Fruit fly (Drosophila melanogaster) whole organism, embryonic: ENCODE measurements around the gene CG17190.

Source experiments
- Atf3 ChIP-seq: fragments of 200-800 bp; sonication (Bioruptor generic); optimal IDR thresholded peaks from 3 replicates; lab custom pipeline; 2016; ENCODE audit warnings: missing biosample characterization, missing genetic modification characterization
- Awh ChIP-seq: fragments of 200-800 bp; sonication (Bioruptor generic); IDR thresholded peaks from 2 replicates; pipeline ENCODE4, ENCODE4 v1.3.6; 2022; ENCODE audit warnings: missing biosample characterization, missing genetic modification characterization
- CG10321 ChIP-seq: fragments of 200-800 bp; sonication (Bioruptor generic); IDR thresholded peaks from 2 replicates; pipeline ENCODE4 v1.3.6; 2022; ENCODE audit warnings: missing biosample characterization, missing genetic modification characterization
- CG10979 ChIP-seq: fragments of 200-800 bp; sonication (Bioruptor generic); optimal IDR thresholded peaks from 2 replicates; lab custom pipeline; 2018; ENCODE audit warnings: missing biosample characterization, mild to moderate bottlenecking, missing genetic modification characterization, moderate library complexity
- CG11093 ChIP-seq: fragments of 200-800 bp; sonication (Bioruptor generic); IDR thresholded peaks from 3 replicates; pipeline ENCODE4 v1.3.6; 2022; ENCODE audit warnings: missing biosample characterization, missing genetic modification characterization
- CG11723 ChIP-seq: fragments of 200-800 bp; sonication (Bioruptor generic); optimal IDR thresholded peaks from 2 replicates; lab custom pipeline; 2017; ENCODE audit warnings: missing biosample characterization, mild to moderate bottlenecking, missing genetic modification characterization
- CG13624 ChIP-seq: fragments of 200-800 bp; sonication (Bioruptor generic); optimal IDR thresholded peaks from 2 replicates; lab custom pipeline; 2016; ENCODE audit warnings: missing biosample characterization, missing genetic modification characterization
- CG13775 ChIP-seq: fragments of 200-800 bp; sonication (Bioruptor generic); optimal IDR thresholded peaks from 3 replicates; lab custom pipeline; 2017; ENCODE audit warnings: missing biosample characterization, mild to moderate bottlenecking, missing genetic modification characterization
- CG1603 ChIP-seq: fragments of 200-800 bp; sonication (Bioruptor generic); optimal IDR thresholded peaks from 2 replicates; lab custom pipeline; 2019; ENCODE audit warnings: missing biosample characterization, mild to moderate bottlenecking, missing genetic modification characterization, moderate library complexity
- CG18764 ChIP-seq: fragments of 200-800 bp; sonication (Bioruptor generic); optimal IDR thresholded peaks from 3 replicates; lab custom pipeline; 2016; ENCODE audit warnings: missing biosample characterization, missing genetic modification characterization
- CG32772 ChIP-seq: fragments of 200-800 bp; sonication (Bioruptor generic); IDR thresholded peaks from 2 replicates; pipeline ENCODE4 v1.3.6; 2022; ENCODE audit warnings: missing biosample characterization, missing genetic modification characterization
- CG3281 ChIP-seq: fragments of 200-800 bp; sonication (Bioruptor generic); optimal IDR thresholded peaks from 3 replicates; lab custom pipeline; 2017; ENCODE audit warnings: missing biosample characterization, mild to moderate bottlenecking, missing genetic modification characterization
- CG33213 ChIP-seq: fragments of 200-800 bp; sonication (Bioruptor generic); optimal IDR thresholded peaks from 3 replicates; lab custom pipeline; 2016; ENCODE audit warnings: missing biosample characterization, missing genetic modification characterization
- CG33557 ChIP-seq: fragments of 200-800 bp; sonication (Bioruptor generic); optimal IDR thresholded peaks from 2 replicates; lab custom pipeline; 2019; ENCODE audit warnings: missing biosample characterization, mild to moderate bottlenecking, missing genetic modification characterization, moderate library complexity
- CG34376 ChIP-seq: fragments of 200-800 bp; sonication (Bioruptor generic); optimal IDR thresholded peaks from 2 replicates; lab custom pipeline; 2018; ENCODE audit warnings: missing biosample characterization, mild to moderate bottlenecking, missing genetic modification characterization
- CG4404 ChIP-seq: fragments of 200-800 bp; sonication (Bioruptor generic); IDR thresholded peaks from 2 replicates; pipeline ENCODE4 v1.3.6; 2022; ENCODE audit warnings: missing biosample characterization, missing genetic modification characterization
- CG8478 ChIP-seq: fragments of >200 bp; optimal IDR thresholded peaks from 2 replicates; lab custom pipeline; 2018
- CG9609 ChIP-seq: fragments of 200-800 bp; sonication (Bioruptor generic); optimal IDR thresholded peaks from 3 replicates; lab custom pipeline; 2016; ENCODE audit warnings: missing biosample characterization, missing genetic modification characterization
- CTCF ChIP-seq: fragments of 200-800 bp; sonication (Bioruptor generic); optimal IDR thresholded peaks from 2 replicates; lab custom pipeline; 2017; ENCODE audit warnings: missing biosample characterization, mild to moderate bottlenecking, missing genetic modification characterization, moderate library complexity
- Camta ChIP-seq: fragments of 200-800 bp; sonication (Bioruptor generic); optimal IDR thresholded peaks from 2 replicates; lab custom pipeline; 2016; ENCODE audit warnings: missing biosample characterization, missing genetic modification characterization
- Dbx ChIP-seq: fragments of 200-800 bp; sonication (Bioruptor generic); IDR thresholded peaks from 3 replicates; pipeline ENCODE4 v1.3.6; 2022; ENCODE audit warnings: missing biosample characterization, missing genetic modification characterization
- Deaf1 ChIP-seq: fragments of 200-800 bp; optimal IDR thresholded peaks from 3 replicates; lab custom pipeline; 2019; ENCODE audit warnings: missing biosample characterization, mild to moderate bottlenecking, missing genetic modification characterization, moderate library complexity
- ERR ChIP-seq: fragments of 200-800 bp; sonication (Bioruptor generic); optimal IDR thresholded peaks from 2 replicates; lab custom pipeline; 2016; ENCODE audit warnings: missing biosample characterization, missing genetic modification characterization
- Elba2 ChIP-seq: fragments of 200-800 bp; sonication (Bioruptor generic); optimal IDR thresholded peaks from 3 replicates; lab custom pipeline; 2016; ENCODE audit warnings: missing biosample characterization, missing genetic modification characterization
- Jarid2 ChIP-seq: fragments of 200-800 bp; sonication (Bioruptor generic); optimal IDR thresholded peaks from 3 replicates; lab custom pipeline; 2017; ENCODE audit warnings: mild to moderate bottlenecking, missing biosample characterization, missing genetic modification reagents, missing genetic modification characterization
- MBD-R2 ChIP-seq: fragments of 200-800 bp; sonication (Bioruptor generic); IDR thresholded peaks from 2 replicates; pipeline ENCODE4 v1.3.6; 2022; ENCODE audit warnings: missing biosample characterization, missing genetic modification characterization
- Mad ChIP-seq: fragments of 200-800 bp; sonication (Bioruptor generic); optimal IDR thresholded peaks from 2 replicates; lab custom pipeline; 2016; ENCODE audit warnings: missing biosample characterization, missing genetic modification characterization
- Myb ChIP-seq: fragments of 200-800 bp; sonication (Bioruptor generic); optimal IDR thresholded peaks from 2 replicates; lab custom pipeline; 2016; ENCODE audit warnings: missing biosample characterization, missing genetic modification characterization
- NK7.1 ChIP-seq: fragments of 200-800 bp; sonication (Bioruptor generic); optimal IDR thresholded peaks from 3 replicates; lab custom pipeline; 2016; ENCODE audit warnings: missing biosample characterization, missing genetic modification characterization
- Oaz ChIP-seq: fragments of 200-800 bp; sonication (Bioruptor generic); IDR thresholded peaks from 2 replicates; pipeline ENCODE4 v1.3.6; 2022; ENCODE audit warnings: missing biosample characterization, missing genetic modification characterization
- TFAM ChIP-seq: fragments of 200-800 bp; sonication (Bioruptor generic); optimal IDR thresholded peaks from 2 replicates; lab custom pipeline; 2017; ENCODE audit warnings: missing biosample characterization, missing genetic modification characterization, inconsistent platforms
- Xrp1 ChIP-seq: fragments of 200-800 bp; sonication (Bioruptor generic); IDR thresholded peaks from 2 replicates; pipeline ENCODE4 v1.3.6; 2022; ENCODE audit warnings: missing biosample characterization, missing genetic modification characterization
- ac ChIP-seq: fragments of 200-800 bp; sonication (Bioruptor generic); optimal IDR thresholded peaks from 3 replicates; lab custom pipeline; 2017; ENCODE audit warnings: missing biosample characterization, mild to moderate bottlenecking, missing genetic modification characterization
- bcd ChIP-seq: fragments of 200-800 bp; sonication (Bioruptor generic); optimal IDR thresholded peaks from 2 replicates; lab custom pipeline; 2017; ENCODE audit warnings: missing biosample characterization, mild to moderate bottlenecking, missing genetic modification characterization
- br ChIP-seq: fragments of >200 bp; optimal IDR thresholded peaks from 2 replicates; lab custom pipeline; 2017
- cas ChIP-seq: fragments of 200-800 bp; sonication (Bioruptor generic); IDR thresholded peaks from 2 replicates; pipeline ENCODE4 v1.3.6; 2022; ENCODE audit warnings: missing biosample characterization, missing genetic modification characterization
- chif ChIP-seq, 2 experiments: fragments of 200-800 bp; sonication (Bioruptor generic); optimal IDR thresholded peaks; 3 replicates each; lab custom pipeline; 2016; ENCODE audit warnings: missing biosample characterization in 2 of 2, missing genetic modification characterization in 2 of 2
- corto ChIP-seq: fragments of 200-800 bp; sonication (Bioruptor generic); optimal IDR thresholded peaks from 2 replicates; lab custom pipeline; 2016; ENCODE audit warnings: missing biosample characterization, mild to moderate bottlenecking, missing genetic modification characterization, moderate library complexity
- danr ChIP-seq: fragments of 200-800 bp; sonication (Bioruptor generic); IDR thresholded peaks from 2 replicates; pipeline ENCODE4 v1.3.6; 2022; ENCODE audit warnings: missing biosample characterization, missing genetic modification characterization
- disco-r ChIP-seq: fragments of 200-800 bp; sonication (Bioruptor generic); optimal IDR thresholded peaks from 2 replicates; lab custom pipeline; 2016; ENCODE audit warnings: missing biosample characterization, missing genetic modification characterization
- fd3F ChIP-seq: fragments of 200-800 bp; sonication (Bioruptor generic); optimal IDR thresholded peaks from 2 replicates; lab custom pipeline; 2018; ENCODE audit warnings: missing biosample characterization, mild to moderate bottlenecking, missing genetic modification characterization, moderate library complexity
- hb ChIP-seq: fragments of 200-800 bp; sonication (Bioruptor generic); IDR thresholded peaks from 3 replicates; pipeline ENCODE4 v1.3.6; 2022; ENCODE audit warnings: missing biosample characterization, missing genetic modification characterization; ENCODE audit not compliant: partially characterized antibody
- kay ChIP-seq: fragments of 200-800 bp; sonication (Bioruptor generic); optimal IDR thresholded peaks from 2 replicates; lab custom pipeline; 2016; ENCODE audit warnings: missing biosample characterization, missing genetic modification characterization
- lbe ChIP-seq: fragments of 200-800 bp; sonication (Bioruptor generic); optimal IDR thresholded peaks from 2 replicates; lab custom pipeline; 2016; ENCODE audit warnings: missing biosample characterization, mild to moderate bottlenecking, missing genetic modification characterization
- oc ChIP-seq: fragments of 200-800 bp; sonication (Bioruptor generic); optimal IDR thresholded peaks from 2 replicates; lab custom pipeline; 2018; ENCODE audit warnings: missing biosample characterization, mild to moderate bottlenecking, missing genetic modification characterization, moderate library complexity
- pita ChIP-seq: fragments of 200-800 bp; sonication (Bioruptor generic); optimal IDR thresholded peaks from 2 replicates; lab custom pipeline; 2017; ENCODE audit warnings: missing biosample characterization, mild to moderate bottlenecking, missing genetic modification characterization
- rib ChIP-seq: fragments of 200-800 bp; sonication (Bioruptor generic); IDR thresholded peaks from 2 replicates; pipeline ENCODE4 v1.3.6; 2022; ENCODE audit warnings: missing biosample characterization, missing genetic modification characterization
- sqz ChIP-seq: fragments of 200-800 bp; sonication (Bioruptor generic); optimal IDR thresholded peaks from 3 replicates; lab custom pipeline; 2018; ENCODE audit warnings: missing biosample characterization, mild to moderate bottlenecking, missing genetic modification characterization
- tap ChIP-seq: fragments of 200-800 bp; optimal IDR thresholded peaks from 3 replicates; lab custom pipeline; 2019; ENCODE audit warnings: missing biosample characterization, mild to moderate bottlenecking, missing genetic modification characterization, moderate library complexity
- tna ChIP-seq: fragments of 200-800 bp; sonication (Bioruptor generic); IDR thresholded peaks from 2 replicates; pipeline ENCODE4 v1.3.6; 2022; ENCODE audit warnings: missing biosample characterization, missing genetic modification characterization; ENCODE audit not compliant: partially characterized antibody
- wek ChIP-seq: fragments of 200-800 bp; sonication (Bioruptor generic); optimal IDR thresholded peaks from 3 replicates; lab custom pipeline; 2018; ENCODE audit warnings: missing biosample characterization, mild to moderate bottlenecking, missing genetic modification characterization, moderate library complexity

The CG17190 gene

DNA sequence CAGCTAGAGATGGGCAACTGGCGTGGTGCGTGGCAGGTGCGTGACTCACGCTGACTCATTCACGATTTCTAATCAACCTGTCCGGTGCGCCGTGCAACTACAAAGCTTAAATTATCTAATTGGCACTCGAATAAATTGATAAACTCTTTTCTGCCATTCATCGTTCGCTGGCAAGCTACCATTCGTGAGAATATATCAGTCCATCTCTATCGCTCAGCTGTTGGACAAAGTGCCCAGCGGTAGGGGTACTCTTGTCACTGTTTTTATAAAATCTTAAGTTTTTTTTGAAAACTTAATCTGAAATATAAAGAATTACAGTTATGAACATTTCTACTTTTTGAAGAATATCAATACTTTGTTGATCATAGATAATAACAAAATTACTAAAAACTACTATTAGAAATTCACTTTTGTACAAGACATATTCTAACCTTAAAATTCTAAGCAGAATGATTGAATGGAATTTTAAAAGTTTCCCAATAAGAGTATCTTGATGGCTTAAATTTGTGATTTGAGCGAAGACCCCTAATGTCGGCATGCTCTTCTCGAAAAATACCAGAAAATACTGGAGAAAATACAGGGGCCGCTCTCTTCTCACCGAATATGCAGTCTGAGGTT lies 8.0 kb upstream of the CG17190 start, which contains the start of the genes PIG-L and psidin (continued):
- TF ChIP-seq Awh (GFP tag; lab: Robert Waterston, UW) = 0 out of 2 replicates have a peak, but pooled peaks have one; percentile 21
- TF ChIP-seq fd3F (GFP tag; lab: Kevin White, UChicago) = peak; percentile 80
- TF ChIP-seq CG13624 (GFP tag; lab: Kevin White, UChicago) = peak; percentile 81
- TF ChIP-seq CG4404 (GFP tag; lab: Robert Waterston, UW) = peak; percentile 64
- TF ChIP-seq CG9609 = peak; percentile 79
- TF ChIP-seq CG18764 (GFP tag; lab: Kevin White, UChicago) = peak; percentile 68
- TF ChIP-seq Xrp1 = peak; percentile 53; the same call in 1 of the 2 replicates
- peak; percentile 74 to 86 for TF ChIP-seq chif (GFP tag; optimal IDR thresholded peaks at IDR 0.05; lab: Kevin White, UChicago)
- TF ChIP-seq CG34376 (GFP tag; lab: Kevin White, UChicago) = peak; percentile 29
- peak; percentile 93 for TF ChIP-seq wek (GFP tag; lab: Kevin White, UChicago)
- peak; percentile 91 for TF ChIP-seq MBD-R2 (GFP tag; lab: Robert Waterston, UW)
- peak; percentile 84 for TF ChIP-seq CG33557 (GFP tag; lab: Kevin White, UChicago)
- TF ChIP-seq Camta (GFP tag; lab: Kevin White, UChicago) = peak; percentile 77
- peak; percentile 57 for TF ChIP-seq Dbx (GFP tag; lab: Robert Waterston, UW)
- peak; percentile 51 for TF ChIP-seq CG32772
- TF ChIP-seq ERR (GFP tag; lab: Kevin White, UChicago) = peak; percentile 11
- peak; percentile 71 for TF ChIP-seq bcd (GFP tag; lab: Kevin White, UChicago)
- TF ChIP-seq oc (tag; lab: Kevin White, UChicago) = no peak
- TF ChIP-seq tap (tag; lab: Kevin White, UChicago) = no peak
- TF ChIP-seq sqz (GFP tag; lab: Kevin White, UChicago) = no peak
- peak; percentile 91 for TF ChIP-seq hb (GFP tag; lab: Robert Waterston, UW)
- peak; percentile 56 for TF ChIP-seq CG11723 (GFP tag; lab: Kevin White, UChicago)
- TF ChIP-seq Elba2 = peak; percentile 88
- TF ChIP-seq Jarid2 (GFP tag; lab: Kevin White, UChicago) = no peak
- TF ChIP-seq br = no peak
- peak; percentile 56 for TF ChIP-seq CG33213 (GFP tag; lab: Kevin White, UChicago)
- no peak; the same call in 1 of the 2 replicates for TF ChIP-seq danr
- peak; percentile 78 for TF ChIP-seq CG3281 (GFP tag; lab: Kevin White, UChicago)
- TF ChIP-seq disco-r (GFP tag; lab: Kevin White, UChicago) = peak; percentile 24
- 0 out of 2 replicates have a peak, but pooled peaks have one; percentile 8 for TF ChIP-seq cas (GFP tag; lab: Robert Waterston, UW)
- TF ChIP-seq CG10979 (tag; lab: Kevin White, UChicago) = peak; percentile 68
- no peak for TF ChIP-seq ac (GFP tag; lab: Kevin White, UChicago)
- no peak for TF ChIP-seq lbe
- no peak for TF ChIP-seq CG8478 (lab: Kevin White, UChicago)
- TF ChIP-seq Atf3 (GFP tag; lab: Kevin White, UChicago) = peak; percentile 61
- TF ChIP-seq kay (GFP tag; lab: Kevin White, UChicago) = peak; percentile 46
- peak; percentile 91 for TF ChIP-seq CG13775 (GFP tag; lab: Kevin White, UChicago)
- no peak for TF ChIP-seq corto
- no peak for TF ChIP-seq rib (GFP tag; lab: Robert Waterston, UW)
- no peak for TF ChIP-seq TFAM (GFP tag; lab: Kevin White, UChicago)
- TF ChIP-seq tna = peak; percentile 78
- TF ChIP-seq CTCF (GFP tag; lab: Kevin White, UChicago) = no peak
- peak; percentile 47; the same call in 2 of the 3 replicates for TF ChIP-seq CG11093
- no peak for TF ChIP-seq pita (GFP tag; lab: Kevin White, UChicago)
- peak; percentile 52 for TF ChIP-seq NK7.1 (GFP tag; lab: Kevin White, UChicago)
- TF ChIP-seq Myb (GFP tag; lab: Kevin White, UChicago) = peak; percentile 49
- TF ChIP-seq Mad = peak; percentile 83
- peak; percentile 83 for TF ChIP-seq CG1603 (tag; lab: Kevin White, UChicago)
- TF ChIP-seq Oaz (GFP tag; lab: Robert Waterston, UW) = peak; percentile 51; the same call in 1 of the 2 replicates
- no peak for TF ChIP-seq Deaf1 (tag; lab: Kevin White, UChicago)
- 0 out of 2 replicates have a peak, but pooled peaks have one; percentile 45 for TF ChIP-seq CG10321
